Worm (Caenorhabditis elegans): Measurements from ENCODE around the gene srg-22.

Gene srg-22

DNA sequence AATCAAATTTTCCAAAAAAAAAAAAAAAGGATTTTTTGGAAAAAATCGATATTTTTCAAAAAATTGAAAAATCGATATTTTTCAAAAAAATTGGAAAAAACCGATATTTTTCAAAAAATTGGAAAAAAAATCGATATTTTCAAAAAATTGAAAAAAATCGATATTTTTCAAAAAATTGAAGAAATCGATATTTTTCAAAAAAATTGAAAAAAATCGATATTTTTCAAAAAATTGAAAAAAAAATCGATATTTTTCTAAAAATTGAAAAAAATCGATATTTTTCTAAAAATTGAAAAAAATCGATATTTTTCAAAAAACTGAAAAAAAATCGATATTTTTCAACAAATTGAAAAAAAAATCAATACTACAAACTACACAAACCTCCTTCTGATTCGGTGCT, 29.3 kb downstream of the srg-22 start:
- TF ChIP-seq madf-3 (GFP tag; IDR thresholded peaks at IDR 0.05) (no peak), ztf-28 (GFP tag; IDR thresholded peaks at IDR 0.05) (no peak), pha-4 (tag; optimal IDR thresholded peaks at IDR 0.05) (no peak), madf-8 (GFP tag; conservative IDR thresholded peaks at IDR 0.05) (no peak), ceh-100 (GFP tag; IDR thresholded peaks at IDR 0.05) (no peak), ets-4 (GFP tag; optimal IDR thresholded peaks at IDR 0.05) (no peak), sea-2 (GFP tag; IDR thresholded peaks at IDR 0.05) (no peak), madf-6 (GFP tag; IDR thresholded peaks at IDR 0.05) (no peak), B0261.1 (tag; optimal IDR thresholded peaks at IDR 0.05) (no peak), cebp-1 (GFP tag; IDR thresholded peaks at IDR 0.05) (no peak), cebp-1 (tag; optimal IDR thresholded peaks at IDR 0.05) (no peak), snpc-4 (GFP tag; optimal IDR thresholded peaks at IDR 0.05) (no peak), snpc-4 (tag; optimal IDR thresholded peaks at IDR 0.05) (no peak), bed-1 (GFP tag; IDR thresholded peaks at IDR 0.05) (no peak)

ce11 chrII:3063366-3063765, 29.9 kb downstream of the srg-22 start:
- TF ChIP-seq athp-1 (tag; optimal IDR thresholded peaks at IDR 0.05) (no peak), hlh-12 (tag; optimal IDR thresholded peaks at IDR 0.05) (no peak), let-526 (GFP tag; IDR thresholded peaks at IDR 0.05) (no peak)

DNA sequence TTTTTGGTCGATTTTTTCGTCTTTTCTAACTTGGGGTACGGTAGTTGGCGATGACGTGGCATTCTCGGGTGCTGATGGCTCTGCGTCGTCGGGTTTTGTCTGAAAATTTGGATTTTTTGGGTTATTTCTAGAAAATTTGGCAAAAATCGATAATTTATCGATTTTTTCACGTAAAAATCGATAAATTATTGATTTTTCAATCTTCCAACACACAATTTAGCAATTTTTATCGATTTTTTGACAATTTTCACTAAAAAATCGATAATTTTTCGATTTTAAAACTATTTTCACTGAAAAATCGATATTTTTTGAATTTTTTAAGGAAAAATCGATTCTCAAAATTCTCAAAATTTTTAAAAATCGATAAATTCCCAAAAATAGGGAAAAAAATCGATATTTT, 30.4 kb downstream of the srg-22 start:
- TF ChIP-seq zfh-2 (GFP tag; conservative IDR thresholded peaks at IDR 0.05) (no peak), mel-28 (tag; optimal IDR thresholded peaks at IDR 0.05; ENCODE audit: borderline replicate concordance) (no peak), lin-54 (GFP tag; optimal IDR thresholded peaks at IDR 0.05) (no peak), hsf-1 (GFP tag; IDR thresholded peaks at IDR 0.05) (no peak), ceh-58 (GFP tag; IDR thresholded peaks at IDR 0.05) (no peak), gei-17 (GFP tag; optimal IDR thresholded peaks at IDR 0.05) (no peak), F57C9.4 (tag; optimal IDR thresholded peaks at IDR 0.05) (no peak), ama-1 (optimal IDR thresholded peaks at IDR 0.05) (no peak), ama-1 (GFP tag; optimal IDR thresholded peaks at IDR 0.05) (no peak), aptf-3 (GFP tag; IDR thresholded peaks at IDR 0.05) (no peak), hlh-12 (tag; optimal IDR thresholded peaks at IDR 0.05) (no peak), nhr-27 (tag; optimal IDR thresholded peaks at IDR 0.05) (no peak), let-526 (GFP tag; IDR thresholded peaks at IDR 0.05) (no peak), nhr-179 (tag; optimal IDR thresholded peaks at IDR 0.05) (no peak), K11D2.4 (GFP tag; IDR thresholded peaks at IDR 0.05) (no peak)

DNA sequence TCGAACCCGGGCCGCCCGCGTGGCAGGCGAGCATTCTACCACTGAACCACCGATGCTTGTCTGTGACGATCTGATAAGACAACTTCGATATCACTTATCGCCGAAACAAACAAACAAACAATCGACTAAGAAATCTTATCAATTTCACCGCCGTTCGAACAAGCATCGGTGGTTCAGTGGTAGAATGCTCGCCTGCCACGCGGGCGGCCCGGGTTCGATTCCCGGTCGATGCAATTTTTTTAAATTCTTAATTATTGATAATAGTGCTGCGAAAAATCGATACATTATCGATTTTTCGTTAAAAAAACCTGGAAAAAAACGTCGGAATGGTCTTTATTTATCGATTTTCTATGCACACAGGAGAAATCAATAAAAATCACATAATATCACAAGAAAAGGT, 31.0 kb downstream of the srg-22 start:
- no peak for TF ChIP-seq F39B2.1 (GFP tag; IDR thresholded peaks at IDR 0.05)
- TF ChIP-seq die-1 (tag; optimal IDR thresholded peaks at IDR 0.05) = peak; percentile 8
- peak; percentile 39 for TF ChIP-seq snpc-4 (GFP tag; optimal IDR thresholded peaks at IDR 0.05)
- TF ChIP-seq snpc-4 (tag; optimal IDR thresholded peaks at IDR 0.05) = peak in 3 of 4 experiments; percentile 41 to 62 (median 43)
- no peak for TF ChIP-seq lir-1 (GFP tag; conservative IDR thresholded peaks at IDR 0.05)
- TF ChIP-seq T26A5.8 (tag; optimal IDR thresholded peaks at IDR 0.05) = no peak
- TF ChIP-seq athp-1 (tag; optimal IDR thresholded peaks at IDR 0.05) = no peak
- no peak for TF ChIP-seq egl-18 (GFP tag; IDR thresholded peaks at IDR 0.05)
- no peak for TF ChIP-seq ceh-40 (GFP tag; IDR thresholded peaks at IDR 0.05)
- TF ChIP-seq xnd-1 (tag; optimal IDR thresholded peaks at IDR 0.05) = peak; percentile 11
- peak; percentile 45; the same call in 1 of the 2 replicates for TF ChIP-seq B0336.3 (GFP tag; IDR thresholded peaks at IDR 0.05)
- TF ChIP-seq tlf-1 (GFP tag; optimal IDR thresholded peaks at IDR 0.05) = no peak
- peak; percentile 66 for TF ChIP-seq hrde-1 (tag; optimal IDR thresholded peaks at IDR 0.05; ENCODE audit: borderline replicate concordance)
- TF ChIP-seq F49E8.2 (tag; optimal IDR thresholded peaks at IDR 0.05; ENCODE audit: insufficient read depth) = peak; percentile 18
- peak; percentile 26 for TF ChIP-seq T07F8.4 (tag; optimal IDR thresholded peaks at IDR 0.05)
- TF ChIP-seq unc-130 (GFP tag; optimal IDR thresholded peaks at IDR 0.05) = peak; percentile 65
- no peak for TF ChIP-seq Y53F4B.3 (GFP tag; IDR thresholded peaks at IDR 0.05)
- TF ChIP-seq nfya-1 (tag; optimal IDR thresholded peaks at IDR 0.05; ENCODE audit: borderline replicate concordance, insufficient read depth) = no peak
- TF ChIP-seq ztf-28 (GFP tag; IDR thresholded peaks at IDR 0.05) = 0 out of 2 replicates have a peak, but pooled peaks have one; percentile 48
- TF ChIP-seq cebp-1 (GFP tag; IDR thresholded peaks at IDR 0.05) = 0 out of 2 replicates have a peak, but pooled peaks have one; percentile 12
- TF ChIP-seq cebp-1 (tag; optimal IDR thresholded peaks at IDR 0.05) = peak; percentile 58
- no peak for TF ChIP-seq ceh-91 (GFP tag; IDR thresholded peaks at IDR 0.05)
